Worm (Caenorhabditis elegans) whole organism, young adult: ENCODE data around the gene C13A2.1.

Experiments
- ama-1 ChIP-seq, 3 experiments: fragments of 150-350 bp in 1 of 3; sonication (generic microtip) in 2 of 3; optimal IDR thresholded peaks; 2 replicates each; lab custom pipeline; 2014 to 2018; ENCODE audit warnings: missing biosample characterization in 2 of 3, missing genetic modification characterization in 2 of 3, missing genetic modification reagents in 2 of 3
- dox-1 ChIP-seq: fragments of 200-800 bp; sonication (Bioruptor generic); IDR thresholded peaks from 2 replicates; pipeline ENCODE4 v1.3.6; 2022; ENCODE audit warnings: missing genetic modification reagents, missing genetic modification characterization, missing compliant biosample characterization
- hlh-12 ChIP-seq: sonication (generic microtip); optimal IDR thresholded peaks from 2 replicates; lab custom pipeline; 2016; ENCODE audit warnings: missing genetic modification characterization, missing compliant biosample characterization
- lsy-27 ChIP-seq: sonication (generic microtip); optimal IDR thresholded peaks from 2 replicates; lab custom pipeline; 2017; ENCODE audit warnings: missing genetic modification characterization, mild to moderate bottlenecking, missing compliant biosample characterization, antibody characterized with exemption, missing genotype, borderline replicate concordance; ENCODE audit not compliant: insufficient read depth
- pha-4 ChIP-seq: fragments of 150-350 bp; sonication (generic microtip); optimal IDR thresholded peaks from 2 replicates; lab custom pipeline; 2014; ENCODE audit warnings: missing biosample characterization, missing genetic modification reagents, missing genetic modification characterization
- unc-130 ChIP-seq: sonication (generic microtip); optimal IDR thresholded peaks from 2 replicates; lab custom pipeline; 2016; ENCODE audit warnings: missing genetic modification reagents, missing genetic modification characterization, missing compliant biosample characterization
- unc-62 ChIP-seq: fragments of 150-350 bp; optimal IDR thresholded peaks from 2 replicates; lab custom pipeline; 2014; ENCODE audit warnings: missing biosample characterization, missing genetic modification reagents, missing genetic modification characterization

DNA sequence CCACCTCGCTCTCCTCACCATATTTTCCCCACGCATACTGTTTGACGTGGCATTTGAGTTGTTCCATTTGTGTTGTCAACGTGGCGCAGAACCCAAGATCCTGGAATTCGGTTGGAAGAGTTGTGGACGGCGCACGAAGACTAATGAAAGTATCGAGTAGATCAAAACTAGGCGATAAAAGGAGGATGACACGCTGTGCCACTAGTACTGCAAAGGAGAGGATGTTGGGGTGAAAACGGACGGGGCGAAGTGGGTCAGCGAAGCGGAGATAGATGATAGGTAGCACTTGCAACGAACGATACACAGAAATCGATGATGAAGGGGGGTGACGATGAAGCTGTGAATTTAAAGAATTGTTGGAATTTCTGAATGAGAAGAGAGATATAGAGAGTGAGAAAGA is 41.8 kb upstream of the C13A2.1 start, which contains the start of gene C05C8.7:
- no peak for TF ChIP-seq dox-1 (GFP tag; lab: Robert Waterston, UW)
- no peak for TF ChIP-seq ama-1 (optimal IDR thresholded peaks at IDR 0.05; lab: Kevin White, UChicago)
- TF ChIP-seq ama-1 (GFP tag; optimal IDR thresholded peaks at IDR 0.05; lab: Kevin White, UChicago): no peak
- TF ChIP-seq unc-130 (GFP tag; lab: Kevin White, UChicago): no peak
- TF ChIP-seq unc-62 (GFP tag; lab: Kevin White, UChicago): no peak
- TF ChIP-seq pha-4 (tag; lab: Kevin White, UChicago): no peak
- no peak for TF ChIP-seq lsy-27 (tag; lab: Kevin White, UChicago)
- TF ChIP-seq hlh-12 (tag; lab: Kevin White, UChicago): no peak
